Worm (Caenorhabditis elegans) whole organism, early embryonic: ENCODE results near the gene ula-1.

Experiments
- aly-1 ChIP-seq: sonication (generic microtip); optimal IDR thresholded peaks from 2 replicates; lab custom pipeline; 2016; ENCODE audit warnings: missing genetic modification characterization, missing compliant biosample characterization
- flt-1 ChIP-seq: fragments of 200-800 bp; sonication (Bioruptor generic); IDR thresholded peaks from 2 replicates; pipeline ENCODE4 v1.3.6; 2022; ENCODE audit warnings: missing genetic modification characterization, missing compliant biosample characterization
- scrt-1 ChIP-seq: fragments of 200-800 bp; sonication (Bioruptor generic); IDR thresholded peaks from 2 replicates; pipeline ENCODE4 v1.3.6; 2022; ENCODE audit warnings: missing genetic modification characterization, missing compliant biosample characterization
- tbx-37 ChIP-seq: fragments of 200-800 bp; sonication (Bioruptor generic); conservative IDR thresholded peaks from 2 replicates; pipeline ENCODE4 v1.3.6; 2022; ENCODE audit warnings: missing genetic modification reagents, missing genetic modification characterization, missing compliant biosample characterization
- tra-4 ChIP-seq: sonication (generic microtip); optimal IDR thresholded peaks from 2 replicates; lab custom pipeline; 2017; ENCODE audit warnings: missing genetic modification characterization, missing compliant biosample characterization

DNA sequence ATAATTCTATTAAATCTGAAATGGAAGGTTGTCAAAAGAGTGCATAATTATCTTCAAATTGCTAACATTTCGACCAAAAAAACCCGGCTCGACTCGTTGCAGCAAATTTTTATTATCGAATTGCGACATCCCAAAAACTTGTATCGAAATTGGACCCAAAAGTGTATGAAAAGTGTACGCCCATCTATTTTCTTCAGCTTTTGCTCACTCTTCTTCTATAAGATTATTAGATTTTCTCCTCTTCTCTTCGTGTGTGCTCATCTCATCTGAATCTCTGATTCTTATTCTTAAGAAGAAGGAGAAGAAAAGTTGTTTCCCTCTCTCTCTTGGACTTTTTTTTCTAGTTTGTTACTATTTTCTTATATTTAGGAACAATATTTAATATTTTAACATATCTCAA lies 47.1 kb upstream of the ula-1 start:
- TF ChIP-seq aly-1 (tag; lab: Kevin White, UChicago) (no peak), tra-4 (tag; lab: Kevin White, UChicago) (no peak), flt-1 (GFP tag; lab: Robert Waterston, UW) (no peak), tbx-37 (no peak), scrt-1 (GFP tag; lab: Robert Waterston, UW) (no peak)
